Fruit fly (Drosophila melanogaster): ENCODE data around the gene Nprl2.

- TF ChIP-seq CG1620 (GFP tag; optimal IDR thresholded peaks at IDR 0.05) (no peak), ovo (GFP tag; optimal IDR thresholded peaks at IDR 0.05) (no peak), CG14711 (tag; optimal IDR thresholded peaks at IDR 0.05) (no peak), tj (GFP tag; optimal IDR thresholded peaks at IDR 0.05) (no peak), cic (GFP tag; optimal IDR thresholded peaks at IDR 0.05) (no peak), kay (GFP tag; ENCODE audit: borderline replicate concordance) (no peak)
These were observed 34.6 kb downstream of the Nprl2 start for dm6 chrX:16849517-16849916.
